Fruit fly (Drosophila melanogaster): ENCODE measurements around the gene CG7888.

CG7888 gene

DNA sequence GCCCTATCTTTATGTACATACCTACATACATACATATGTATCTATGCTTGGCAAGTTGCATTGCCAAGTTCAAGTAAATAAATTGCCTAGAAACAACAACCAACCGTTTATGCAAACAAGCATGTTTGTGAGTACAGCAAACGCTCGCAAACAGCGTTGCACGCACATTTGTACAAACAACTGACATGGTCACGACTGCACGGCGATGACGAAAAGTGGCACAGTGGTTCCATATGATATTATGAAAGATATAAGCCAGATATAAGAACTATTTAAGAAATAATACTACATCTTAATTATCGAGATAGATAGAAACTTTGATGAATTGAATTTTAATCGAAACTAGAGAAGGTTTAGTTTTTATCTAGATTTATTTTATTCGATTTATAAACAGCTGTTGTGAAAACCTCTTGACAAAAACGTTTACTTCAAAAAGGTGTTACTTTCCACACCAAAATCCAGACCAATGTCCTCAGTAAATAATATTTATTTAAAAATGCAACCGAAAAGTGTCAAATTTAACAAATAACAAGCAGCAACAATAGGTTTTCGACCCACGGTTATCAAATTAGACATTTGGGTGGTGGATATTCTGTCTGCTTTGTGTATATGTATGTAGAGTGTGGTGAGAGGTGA is 36.1 kb downstream of the CG7888 start (continued):
- peak; percentile 81 for TF ChIP-seq Lhr (GFP tag; optimal IDR thresholded peaks at IDR 0.05)
- TF ChIP-seq NfI (GFP tag; optimal IDR thresholded peaks at IDR 0.05), result peak; percentile 89
- TF ChIP-seq Scr (GFP tag; IDR thresholded peaks at IDR 0.05; ENCODE audit: partially characterized antibody), result no peak
- peak; percentile 87 for TF ChIP-seq CG12104 (GFP tag; optimal IDR thresholded peaks at IDR 0.05)
- TF ChIP-seq Atf3 (GFP tag; optimal IDR thresholded peaks at IDR 0.05), result peak; percentile 73
- 0 out of 4 replicates have a peak, but pooled peaks have one; percentile 25 for TF ChIP-seq Dll (GFP tag; IDR thresholded peaks at IDR 0.05; ENCODE audit: partially characterized antibody)
- peak; percentile 61 for TF ChIP-seq ash1 (GFP tag; optimal IDR thresholded peaks at IDR 0.05)
- 0 out of 2 replicates have a peak, but pooled peaks have one; percentile 8 for TF ChIP-seq toy (GFP tag; IDR thresholded peaks at IDR 0.05)
- TF ChIP-seq tin (GFP tag; optimal IDR thresholded peaks at IDR 0.05), result peak; percentile 87
- TF ChIP-seq chif (GFP tag; optimal IDR thresholded peaks at IDR 0.05), result peak; percentile 83
- no peak for TF ChIP-seq CG11085 (GFP tag; IDR thresholded peaks at IDR 0.05)
- peak; percentile 65 for TF ChIP-seq CG10543 (GFP tag; optimal IDR thresholded peaks at IDR 0.05)
- TF ChIP-seq Hmr (GFP tag; optimal IDR thresholded peaks at IDR 0.05), result peak; percentile 89
- peak; percentile 93 for TF ChIP-seq Hsf (GFP tag; optimal IDR thresholded peaks at IDR 0.05)
- peak; percentile 87 for TF ChIP-seq NC2α (GFP tag; optimal IDR thresholded peaks at IDR 0.05)
- no peak for TF ChIP-seq lov (optimal IDR thresholded peaks at IDR 0.05)
- peak; percentile 82 for TF ChIP-seq lov (GFP tag; IDR thresholded peaks at IDR 0.05)
- peak; percentile 46 for TF ChIP-seq emc (GFP tag; optimal IDR thresholded peaks at IDR 0.05)
- TF ChIP-seq Hmx (GFP tag; optimal IDR thresholded peaks at IDR 0.05), result peak; percentile 68
- peak; percentile 51; the same call in 1 of the 2 replicates for TF ChIP-seq dati (GFP tag; IDR thresholded peaks at IDR 0.05)
- peak; percentile 83; the same call in 1 of the 2 replicates for TF ChIP-seq Atf6 (GFP tag; IDR thresholded peaks at IDR 0.05)
- TF ChIP-seq CG4424 (GFP tag; optimal IDR thresholded peaks at IDR 0.05), result peak; percentile 94
- peak; percentile 75 for TF ChIP-seq fd3F (GFP tag; optimal IDR thresholded peaks at IDR 0.05)
- peak; percentile 84 for TF ChIP-seq E2f1 (GFP tag; IDR thresholded peaks at IDR 0.05)
- TF ChIP-seq sqz (GFP tag; optimal IDR thresholded peaks at IDR 0.05), result peak; percentile 86
- peak in 1 of 2 experiments; percentile 96 for TF ChIP-seq Eip74EF (GFP tag; optimal IDR thresholded peaks at IDR 0.05)
- TF ChIP-seq Oaz (GFP tag; IDR thresholded peaks at IDR 0.05), result peak; percentile 43; the same call in 1 of the 2 replicates
- TF ChIP-seq Mad (GFP tag; optimal IDR thresholded peaks at IDR 0.05), result peak; percentile 77
- peak; percentile 65 for TF ChIP-seq Elba2 (GFP tag; optimal IDR thresholded peaks at IDR 0.05)
- peak; percentile 44 for TF ChIP-seq CG4328 (GFP tag; optimal IDR thresholded peaks at IDR 0.05)
- TF ChIP-seq Nf-YA (GFP tag; IDR thresholded peaks at IDR 0.05), result peak; percentile 82
- TF ChIP-seq Nf-YC (tag; optimal IDR thresholded peaks at IDR 0.05), result peak; percentile 84
- TF ChIP-seq CG14667 (GFP tag; IDR thresholded peaks at IDR 0.05), result peak; percentile 67; the same call in 1 of the 2 replicates
- TF ChIP-seq sens (GFP tag), result peak; percentile 99
- peak; percentile 92 for TF ChIP-seq grau (tag; optimal IDR thresholded peaks at IDR 0.05)
- peak; percentile 77 for TF ChIP-seq CG1792 (GFP tag; optimal IDR thresholded peaks at IDR 0.05)
- peak; percentile 82 for TF ChIP-seq CG6683 (GFP tag; optimal IDR thresholded peaks at IDR 0.05)
- TF ChIP-seq kay (GFP tag; optimal IDR thresholded peaks at IDR 0.05), result peak; percentile 90
- TF ChIP-seq CG16813 (GFP tag; IDR thresholded peaks at IDR 0.05; ENCODE audit: partially characterized antibody), result peak; percentile 49; the same call in 1 of the 3 replicates
- no peak for TF ChIP-seq CG8478 (optimal IDR thresholded peaks at IDR 0.05)
- peak; percentile 78 for TF ChIP-seq Blimp-1 (GFP tag; optimal IDR thresholded peaks at IDR 0.05)
- TF ChIP-seq CG12236 (GFP tag; optimal IDR thresholded peaks at IDR 0.05), result peak; percentile 82
- TF ChIP-seq CG8290 (GFP tag; optimal IDR thresholded peaks at IDR 0.05), result peak; percentile 45
- TF ChIP-seq CG8290 (tag; optimal IDR thresholded peaks at IDR 0.05), result peak; percentile 52 to 73
- no peak for TF ChIP-seq cas (GFP tag; IDR thresholded peaks at IDR 0.05)
- peak; percentile 68 for TF ChIP-seq jumu (GFP tag; optimal IDR thresholded peaks at IDR 0.05)
- TF ChIP-seq Trl (optimal IDR thresholded peaks at IDR 0.05), result no peak
- TF ChIP-seq Trl (GFP tag; optimal IDR thresholded peaks at IDR 0.05), result peak; percentile 81
- TF ChIP-seq gcm2 (GFP tag; optimal IDR thresholded peaks at IDR 0.05), result peak; percentile 91
- peak; percentile 82 for TF ChIP-seq bab2 (GFP tag; optimal IDR thresholded peaks at IDR 0.05)
- peak; percentile 53; the same call in 1 of the 2 replicates for TF ChIP-seq ranshi (GFP tag; IDR thresholded peaks at IDR 0.05)

Data from whole organism, embryonic.